Worm (Caenorhabditis elegans) whole organism, L1 larva: ENCODE measurements around the gene F44E2.8.

ENCODE experiments used
- alr-1 ChIP-seq: fragments of 200-800 bp; sonication (Bioruptor generic); optimal IDR thresholded peaks from 2 replicates; lab custom pipeline; 2018; ENCODE audit warnings: borderline replicate concordance, mild to moderate bottlenecking, missing genetic modification characterization, missing compliant biosample characterization
- aly-2 ChIP-seq: fragments of 150-350 bp; optimal IDR thresholded peaks from 2 replicates; lab custom pipeline; 2014; ENCODE audit warnings: missing biosample characterization, missing genetic modification characterization
- ceh-82 ChIP-seq, 3 experiments: fragments of 150-350 bp in 1 of 3; sonication (generic microtip) in 2 of 3; optimal IDR thresholded peaks; 2 replicates each; lab custom pipeline; 2014 to 2017; ENCODE audit warnings: missing biosample characterization in 3 of 3, missing genetic modification characterization in 3 of 3
- ces-1 ChIP-seq: fragments of 150-350 bp; optimal IDR thresholded peaks from 2 replicates; lab custom pipeline; 2014; ENCODE audit warnings: missing biosample characterization, missing genetic modification reagents, missing genetic modification characterization
- elt-3 ChIP-seq, 6 experiments: fragments of 150-350 bp in 1 of 6; sonication (generic microtip); optimal IDR thresholded peaks; 2 replicates each; lab custom pipeline; 2017 to 2018; ENCODE audit warnings: missing biosample characterization in 6 of 6, missing genetic modification characterization in 6 of 6, inconsistent platforms in 1 of 6
- nhr-12 ChIP-seq: sonication (generic microtip); optimal IDR thresholded peaks from 2 replicates; lab custom pipeline; 2017; ENCODE audit warnings: missing biosample characterization, missing genetic modification characterization
- nhr-28 ChIP-seq: fragments of 150-350 bp; optimal IDR thresholded peaks from 2 replicates; lab custom pipeline; 2014; ENCODE audit warnings: missing biosample characterization, missing genetic modification characterization
- nhr-90 ChIP-seq: sonication (generic microtip); optimal IDR thresholded peaks from 2 replicates; lab custom pipeline; 2016; ENCODE audit warnings: mild to moderate bottlenecking, missing genetic modification characterization, missing compliant biosample characterization; ENCODE audit not compliant: poor library complexity
- skn-1 ChIP-seq: fragments of 150-350 bp; optimal IDR thresholded peaks from 2 replicates; lab custom pipeline; 2014; ENCODE audit warnings: missing biosample characterization, missing genetic modification characterization
- snpc-4 ChIP-seq: fragments of 150-350 bp; optimal IDR thresholded peaks from 2 replicates; lab custom pipeline; 2014; ENCODE audit warnings: missing biosample characterization, missing genetic modification characterization
- snu-23 ChIP-seq: sonication (generic microtip); optimal IDR thresholded peaks from 2 replicates; lab custom pipeline; 2016; ENCODE audit warnings: missing genetic modification characterization, missing compliant biosample characterization
- unc-62 ChIP-seq: fragments of 150-350 bp; optimal IDR thresholded peaks from 2 replicates; lab custom pipeline; 2014; ENCODE audit warnings: missing biosample characterization, missing genetic modification reagents, missing genetic modification characterization

ce11 chrIII:8894782-8895181 is 45.1 kb upstream of the F44E2.8 start, which contains the start of gene asna-1:
- TF ChIP-seq ces-1 (GFP tag; lab: Kevin White, UChicago) (no peak), snu-23 (GFP tag; lab: Kevin White, UChicago) (no peak), nhr-90 (no peak), unc-62 (no peak), alr-1 (tag; lab: Kevin White, UChicago) (no peak), nhr-12 (tag; lab: Kevin White, UChicago) (no peak), snpc-4 (tag; lab: Kevin White, UChicago) (no peak), skn-1 (tag; lab: Kevin White, UChicago) (no peak), nhr-28 (no peak), ceh-82 (tag; optimal IDR thresholded peaks at IDR 0.05; lab: Kevin White, UChicago) (no peak), elt-3 (tag; optimal IDR thresholded peaks at IDR 0.05; lab: Kevin White, UChicago) (no peak), aly-2 (tag; lab: Kevin White, UChicago) (no peak)
